Fruit fly (Drosophila melanogaster) whole organism, embryonic: Measurements from ENCODE around the gene gro.
A peak's percentile ranks its signal among the peaks of the same experiment; 100 is the strongest.

ENCODE experiments used
- CG12299 ChIP-seq: fragments of 200-800 bp; sonication (Bioruptor generic); optimal IDR thresholded peaks from 2 replicates; lab custom pipeline; 2018; ENCODE audit warnings: missing biosample characterization, mild to moderate bottlenecking, missing genetic modification characterization
- CG13424 ChIP-seq: fragments of 200-800 bp; sonication (Bioruptor generic); optimal IDR thresholded peaks from 2 replicates; lab custom pipeline; 2019; ENCODE audit warnings: missing biosample characterization, mild to moderate bottlenecking, missing genetic modification characterization, moderate library complexity
- CG13894 ChIP-seq: fragments of 200-800 bp; sonication (Bioruptor generic); optimal IDR thresholded peaks from 3 replicates; lab custom pipeline; 2018; ENCODE audit warnings: missing biosample characterization, mild to moderate bottlenecking, missing genetic modification characterization, moderate library complexity
- CG17568 ChIP-seq: fragments of 200-800 bp; sonication (Bioruptor generic); optimal IDR thresholded peaks from 2 replicates; lab custom pipeline; 2018; ENCODE audit warnings: missing biosample characterization, mild to moderate bottlenecking, missing genetic modification characterization, moderate library complexity
- CG4328 ChIP-seq: fragments of 200-800 bp; sonication (Bioruptor generic); optimal IDR thresholded peaks from 3 replicates; lab custom pipeline; 2017; ENCODE audit warnings: missing biosample characterization, missing genetic modification reagents, missing genetic modification characterization
- Camta ChIP-seq: fragments of 200-800 bp; sonication (Bioruptor generic); optimal IDR thresholded peaks from 2 replicates; lab custom pipeline; 2016; ENCODE audit warnings: missing biosample characterization, missing genetic modification characterization
- HHEX ChIP-seq: fragments of 200-800 bp; sonication (Bioruptor generic); optimal IDR thresholded peaks from 3 replicates; lab custom pipeline; 2017; ENCODE audit warnings: missing biosample characterization, mild to moderate bottlenecking, missing genetic modification characterization, missing genetic modification reagents
- Xbp1 ChIP-seq: fragments of 200-800 bp; sonication (Bioruptor generic); optimal IDR thresholded peaks from 3 replicates; lab custom pipeline; 2016; ENCODE audit warnings: missing biosample characterization, mild to moderate bottlenecking, missing genetic modification characterization
- br ChIP-seq: fragments of >200 bp; optimal IDR thresholded peaks from 2 replicates; lab custom pipeline; 2017
- gt ChIP-seq: fragments of 200-800 bp; sonication (Bioruptor generic); IDR thresholded peaks from 2 replicates; pipeline ENCODE4 v1.3.6; 2022; ENCODE audit warnings: missing biosample characterization, missing genetic modification characterization
- sr ChIP-seq: fragments of 200-800 bp; sonication (Bioruptor generic); IDR thresholded peaks from 3 replicates; pipeline ENCODE4 v1.3.6; 2022; ENCODE audit warnings: missing biosample characterization, missing genetic modification characterization

DNA sequence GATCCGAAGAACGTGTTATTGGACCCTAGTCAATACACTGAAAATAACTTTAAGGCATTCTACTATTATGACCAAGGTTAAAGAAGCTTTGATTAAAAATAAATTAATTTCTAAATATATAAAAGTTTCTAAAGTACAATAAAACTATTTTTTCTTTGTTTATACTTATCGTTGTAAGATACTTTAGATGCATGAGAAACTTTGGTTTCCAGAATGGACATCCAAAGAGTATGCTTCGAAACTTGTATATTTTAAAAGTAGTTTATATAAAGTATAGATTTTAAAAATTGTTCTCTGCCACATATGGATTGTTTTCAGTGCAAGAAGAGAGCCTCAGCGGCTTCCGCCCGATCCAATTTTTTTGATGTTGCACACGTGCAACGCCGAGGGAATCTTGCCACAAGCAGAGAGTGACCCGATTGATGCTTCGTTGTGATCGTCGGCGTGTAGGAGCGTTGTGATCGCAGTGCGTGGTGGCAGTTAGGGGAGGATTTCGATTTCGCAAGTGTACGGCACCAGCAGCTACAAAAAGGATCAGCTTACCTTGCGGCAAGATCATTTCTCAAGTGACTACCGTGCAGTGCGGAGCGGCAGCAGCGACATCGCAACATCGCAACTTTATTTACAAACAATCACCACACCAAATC is 44.3 kb upstream of the gro start:
- TF ChIP-seq Camta (GFP tag; lab: Kevin White, UChicago) (peak; percentile 17), HHEX (peak; percentile 49), gt (GFP tag; lab: Robert Waterston, UW) (no peak), br (no peak), CG13424 (tag; lab: Kevin White, UChicago) (peak; percentile 89), CG17568 (GFP tag; lab: Kevin White, UChicago) (peak; percentile 34), sr (GFP tag; lab: Robert Waterston, UW) (no peak), CG4328 (GFP tag; lab: Kevin White, UChicago) (no peak), CG12299 (tag; lab: Kevin White, UChicago) (peak; percentile 6), Xbp1 (GFP tag; lab: Kevin White, UChicago) (peak; percentile 74), CG13894 (no peak)
